Fruit fly (Drosophila melanogaster): ENCODE data around the gene SP.
A peak's percentile ranks its signal among the peaks of the same experiment; 100 is the strongest.

Gene SP

DNA sequence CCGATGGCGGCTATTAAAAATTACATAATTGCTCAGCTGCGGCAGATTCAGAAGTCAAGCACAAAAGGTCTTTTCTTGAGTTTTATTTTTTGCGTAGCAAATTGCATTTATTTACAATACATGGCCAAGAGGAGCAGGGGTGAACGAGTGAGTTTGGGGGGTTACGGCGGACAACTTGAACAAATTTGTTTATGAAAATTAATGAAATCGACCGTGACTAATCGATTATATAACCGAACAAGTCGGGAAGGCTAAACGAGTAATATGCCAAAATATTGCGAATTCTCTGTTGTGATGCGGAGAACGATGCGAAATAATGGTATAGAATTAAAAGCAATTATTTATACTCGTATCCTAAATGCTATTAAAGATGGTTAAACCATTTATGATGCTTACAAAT, 17.1 kb upstream of the SP start:
- no peak for TF ChIP-seq CG34406 (GFP tag; optimal IDR thresholded peaks at IDR 0.05)
- no peak for TF ChIP-seq CG11294 (GFP tag; IDR thresholded peaks at IDR 0.05)
- TF ChIP-seq CG6808 (GFP tag; optimal IDR thresholded peaks at IDR 0.05), result no peak
- TF ChIP-seq acj6 (GFP tag; optimal IDR thresholded peaks at IDR 0.05), result no peak
- TF ChIP-seq CG8632 (GFP tag; optimal IDR thresholded peaks at IDR 0.05), result no peak
- no peak for TF ChIP-seq CG3919 (GFP tag; optimal IDR thresholded peaks at IDR 0.05)
- TF ChIP-seq topi (GFP tag; optimal IDR thresholded peaks at IDR 0.05), result no peak
- TF ChIP-seq CG6163 (GFP tag; IDR thresholded peaks at IDR 0.05), result no peak
- no peak for TF ChIP-seq Eip93F (GFP tag; optimal IDR thresholded peaks at IDR 0.05)
- TF ChIP-seq pdm3 (GFP tag; optimal IDR thresholded peaks at IDR 0.05), result no peak
- TF ChIP-seq Sox15 (GFP tag; optimal IDR thresholded peaks at IDR 0.05), result no peak
- no peak for TF ChIP-seq Smox (GFP tag; optimal IDR thresholded peaks at IDR 0.05)
- TF ChIP-seq Lpt (GFP tag; optimal IDR thresholded peaks at IDR 0.05), result no peak
- TF ChIP-seq OdsH (GFP tag; optimal IDR thresholded peaks at IDR 0.05), result no peak
- TF ChIP-seq CG10669 (GFP tag; optimal IDR thresholded peaks at IDR 0.05), result no peak
- no peak for TF ChIP-seq CG9139 (GFP tag; optimal IDR thresholded peaks at IDR 0.05)
- TF ChIP-seq fd85E (GFP tag; optimal IDR thresholded peaks at IDR 0.05), result no peak
- TF ChIP-seq Hr39 (GFP tag; optimal IDR thresholded peaks at IDR 0.05), result no peak
- no peak for TF ChIP-seq cyc (GFP tag; optimal IDR thresholded peaks at IDR 0.05)
- TF ChIP-seq CG6854 (GFP tag; optimal IDR thresholded peaks at IDR 0.05), result no peak

DNA sequence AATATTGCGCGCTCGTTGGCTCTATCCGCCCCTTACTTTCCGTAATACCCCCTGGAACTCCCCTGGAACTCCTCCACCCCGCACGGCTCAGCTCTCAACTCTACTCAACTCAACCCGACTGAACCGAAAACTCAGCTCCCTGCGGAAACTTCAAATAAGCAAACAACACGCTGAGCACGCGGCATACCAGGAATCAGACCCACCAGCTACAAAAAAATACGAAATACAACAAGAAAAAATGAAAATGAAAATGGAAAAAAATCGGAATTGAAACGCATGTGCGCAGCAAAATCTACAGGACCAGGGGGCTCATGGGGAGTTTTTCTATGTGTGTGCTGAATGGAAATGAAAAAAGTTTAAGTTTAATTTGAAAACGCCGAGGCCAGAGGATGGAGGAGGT, 14.8 kb upstream of the SP start:
- TF ChIP-seq salr (GFP tag; optimal IDR thresholded peaks at IDR 0.05) (no peak), ss (GFP tag; optimal IDR thresholded peaks at IDR 0.05) (peak in 1 of 2 experiments; percentile 10)

DNA sequence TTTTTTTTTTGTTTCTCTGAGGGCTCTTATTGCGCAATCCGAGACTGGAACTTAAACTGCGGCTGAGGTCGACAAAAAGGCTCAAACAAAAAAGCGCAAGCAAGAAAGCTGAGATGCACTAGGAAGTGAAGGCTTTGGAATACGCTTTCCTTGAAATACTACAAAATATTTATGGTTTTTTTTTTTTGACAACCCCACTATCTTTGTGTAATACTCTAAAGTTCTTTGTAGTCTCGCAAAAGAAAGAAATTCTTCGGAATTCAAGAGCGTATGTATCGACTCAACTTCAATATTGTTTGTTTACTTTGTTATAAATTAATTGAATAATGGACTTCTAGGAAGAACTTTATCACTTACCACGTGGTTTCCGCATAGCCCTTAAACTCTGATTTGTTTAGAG, 13.3 kb upstream of the SP start:
- TF ChIP-seq CG3919 (GFP tag; optimal IDR thresholded peaks at IDR 0.05) (no peak), Sox102F (GFP tag; optimal IDR thresholded peaks at IDR 0.05) (no peak), Hr39 (GFP tag; optimal IDR thresholded peaks at IDR 0.05) (no peak), CG8632 (GFP tag; optimal IDR thresholded peaks at IDR 0.05) (peak; percentile 14), Ets21C (GFP tag; optimal IDR thresholded peaks at IDR 0.05) (no peak), eg (GFP tag; IDR thresholded peaks at IDR 0.05) (no peak), CG16779 (tag; optimal IDR thresholded peaks at IDR 0.05) (no peak), Sox15 (GFP tag; optimal IDR thresholded peaks at IDR 0.05) (no peak), spab (GFP tag; optimal IDR thresholded peaks at IDR 0.05) (peak; percentile 45), Gug (GFP tag; IDR thresholded peaks at IDR 0.05) (no peak), Smox (GFP tag; optimal IDR thresholded peaks at IDR 0.05) (no peak), esn (GFP tag; optimal IDR thresholded peaks at IDR 0.05) (no peak), lz (GFP tag; optimal IDR thresholded peaks at IDR 0.05) (no peak), vri (GFP tag; optimal IDR thresholded peaks at IDR 0.05) (no peak), CG11762 (GFP tag; optimal IDR thresholded peaks at IDR 0.05; ENCODE audit: insufficient read depth) (no peak), achi (GFP tag; optimal IDR thresholded peaks at IDR 0.05) (peak; percentile 17), cyc (GFP tag; optimal IDR thresholded peaks at IDR 0.05) (no peak), CG10669 (GFP tag; optimal IDR thresholded peaks at IDR 0.05) (no peak), Eip75B (GFP tag; optimal IDR thresholded peaks at IDR 0.05) (peak; percentile 48), CG8119 (GFP tag; IDR thresholded peaks at IDR 0.05) (no peak), CG11902 (GFP tag; optimal IDR thresholded peaks at IDR 0.05) (no peak), Eip93F (GFP tag; optimal IDR thresholded peaks at IDR 0.05) (no peak), Sox14 (GFP tag; optimal IDR thresholded peaks at IDR 0.05) (peak; percentile 44), Ets96B (tag; optimal IDR thresholded peaks at IDR 0.05) (peak; percentile 35), ss (GFP tag; optimal IDR thresholded peaks at IDR 0.05) (peak; percentile 11 to 47), Blimp-1 (GFP tag; optimal IDR thresholded peaks at IDR 0.05) (no peak), Eip78C (GFP tag) (peak; percentile 86), CG31627 (GFP tag; optimal IDR thresholded peaks at IDR 0.05) (no peak), CG8319 (GFP tag; optimal IDR thresholded peaks at IDR 0.05) (no peak), CG6792 (GFP tag; optimal IDR thresholded peaks at IDR 0.05) (peak; percentile 37), CG3032 (tag; optimal IDR thresholded peaks at IDR 0.05) (no peak), svp (GFP tag) (peak; percentile 57), acj6 (GFP tag; optimal IDR thresholded peaks at IDR 0.05) (peak; percentile 35), OdsH (GFP tag; optimal IDR thresholded peaks at IDR 0.05) (peak; percentile 27), CG10631 (GFP tag; optimal IDR thresholded peaks at IDR 0.05) (peak; percentile 39), pdm3 (GFP tag; optimal IDR thresholded peaks at IDR 0.05) (peak; percentile 28), CG11294 (GFP tag; IDR thresholded peaks at IDR 0.05) (no peak), CG34406 (GFP tag; optimal IDR thresholded peaks at IDR 0.05) (peak; percentile 8), CG6276 (GFP tag; optimal IDR thresholded peaks at IDR 0.05) (no peak), CG1621 (tag; optimal IDR thresholded peaks at IDR 0.05) (peak; percentile 10)

All from whole organism, prepupa.